Worm (Caenorhabditis elegans): ENCODE data around the gene dhrr-1.

Gene dhrr-1

ce11 chrIII:8944357-8944756, at the start of gene dhrr-1:
TSS of gene dhrr-1 (plus strand) at chrIII:8944657.
- TF ChIP-seq F13C5.2 (tag; optimal IDR thresholded peaks at IDR 0.05) (no peak), sea-1 (GFP tag; conservative IDR thresholded peaks at IDR 0.05) (no peak), aly-1 (tag; optimal IDR thresholded peaks at IDR 0.05) (no peak), ets-7 (tag; optimal IDR thresholded peaks at IDR 0.05) (no peak), hmg-4 (GFP tag; optimal IDR thresholded peaks at IDR 0.05) (no peak), B0310.2 (tag; optimal IDR thresholded peaks at IDR 0.05) (no peak), flt-1 (GFP tag; IDR thresholded peaks at IDR 0.05) (no peak), pes-1 (GFP tag; IDR thresholded peaks at IDR 0.05) (no peak), tra-4 (tag; optimal IDR thresholded peaks at IDR 0.05) (no peak), hmbx-1 (tag; optimal IDR thresholded peaks at IDR 0.05) (no peak), ama-1 (optimal IDR thresholded peaks at IDR 0.05) (no peak), scrt-1 (GFP tag; IDR thresholded peaks at IDR 0.05) (no peak), ceh-36 (tag; optimal IDR thresholded peaks at IDR 0.05) (no peak), hnd-1 (tag; optimal IDR thresholded peaks at IDR 0.05) (no peak), ceh-13 (GFP tag; optimal IDR thresholded peaks at IDR 0.05) (no peak), tbx-37 (GFP tag; conservative IDR thresholded peaks at IDR 0.05) (no peak), tbx-11 (GFP tag; IDR thresholded peaks at IDR 0.05) (no peak)

ce11 chrIII:8894782-8895181, 49.7 kb upstream of the dhrr-1 start, which contains the start of gene asna-1:
TSS of gene asna-1 (plus strand) at chrIII:8895082.
- TF ChIP-seq tbx-37 (GFP tag; conservative IDR thresholded peaks at IDR 0.05) = no peak
- no peak for TF ChIP-seq F13C5.2 (tag; optimal IDR thresholded peaks at IDR 0.05)
- no peak for TF ChIP-seq ceh-13 (GFP tag; optimal IDR thresholded peaks at IDR 0.05)
- no peak for TF ChIP-seq ceh-36 (tag; optimal IDR thresholded peaks at IDR 0.05)

- TF ChIP-seq ets-7 (tag; optimal IDR thresholded peaks at IDR 0.05) (no peak), tra-4 (tag; optimal IDR thresholded peaks at IDR 0.05) (no peak), pes-1 (GFP tag; IDR thresholded peaks at IDR 0.05) (no peak), hmg-4 (GFP tag; optimal IDR thresholded peaks at IDR 0.05) (no peak), hmbx-1 (tag; optimal IDR thresholded peaks at IDR 0.05) (no peak), ama-1 (optimal IDR thresholded peaks at IDR 0.05) (no peak), flt-1 (GFP tag; IDR thresholded peaks at IDR 0.05) (no peak), ceh-36 (tag; optimal IDR thresholded peaks at IDR 0.05) (no peak), B0310.2 (tag; optimal IDR thresholded peaks at IDR 0.05) (no peak), F13C5.2 (tag; optimal IDR thresholded peaks at IDR 0.05) (no peak), tbx-37 (GFP tag; conservative IDR thresholded peaks at IDR 0.05) (no peak)
Observed at ce11 chrIII:8899767-8900166, 44.7 kb upstream of the dhrr-1 start.

- TF ChIP-seq flt-1 (GFP tag; IDR thresholded peaks at IDR 0.05) = peak; percentile 65; the same call in 1 of the 2 replicates
- 0 out of 2 replicates have a peak, but pooled peaks have one; percentile 34 for TF ChIP-seq sea-1 (GFP tag; conservative IDR thresholded peaks at IDR 0.05)
- peak; percentile 66 for TF ChIP-seq pes-1 (GFP tag; IDR thresholded peaks at IDR 0.05)
- peak; percentile 19; the same call in 1 of the 2 replicates for TF ChIP-seq tbx-11 (GFP tag; IDR thresholded peaks at IDR 0.05)
Observed at ce11 chrIII:8901078-8901477, 43.4 kb upstream of the dhrr-1 start.

ce11 chrIII:8903263-8903662, 41.2 kb upstream of the dhrr-1 start:
- TF ChIP-seq tbx-37 (GFP tag; conservative IDR thresholded peaks at IDR 0.05) (no peak), scrt-1 (GFP tag; IDR thresholded peaks at IDR 0.05) (no peak), sea-1 (GFP tag; conservative IDR thresholded peaks at IDR 0.05) (no peak), tbx-11 (GFP tag; IDR thresholded peaks at IDR 0.05) (no peak), hmbx-1 (tag; optimal IDR thresholded peaks at IDR 0.05) (no peak), hnd-1 (tag; optimal IDR thresholded peaks at IDR 0.05) (no peak), pes-1 (GFP tag; IDR thresholded peaks at IDR 0.05) (no peak), ceh-36 (tag; optimal IDR thresholded peaks at IDR 0.05) (no peak), ama-1 (optimal IDR thresholded peaks at IDR 0.05) (no peak), B0310.2 (tag; optimal IDR thresholded peaks at IDR 0.05) (no peak), tra-4 (tag; optimal IDR thresholded peaks at IDR 0.05) (no peak)

- peak; percentile 77 for TF ChIP-seq F13C5.2 (tag; optimal IDR thresholded peaks at IDR 0.05)
- peak; percentile 36; the same call in 1 of the 2 replicates for TF ChIP-seq pes-1 (GFP tag; IDR thresholded peaks at IDR 0.05)
- TF ChIP-seq hnd-1 (tag; optimal IDR thresholded peaks at IDR 0.05) = no peak
- peak; percentile 70 for TF ChIP-seq hmg-4 (GFP tag; optimal IDR thresholded peaks at IDR 0.05)
Observed at ce11 chrIII:8904044-8904443, 40.4 kb upstream of the dhrr-1 start, which contains the start of gene lin-9. TSS of gene lin-9 (minus strand) at chrIII:8904131.

ce11 chrIII:8904914-8905665, 39.4 kb upstream of the dhrr-1 start, which contains the start of gene unc-32:
TSS of gene unc-32 (plus strand) at chrIII:8905615.
- no peak for TF ChIP-seq F13C5.2 (tag; optimal IDR thresholded peaks at IDR 0.05)
- TF ChIP-seq hmbx-1 (tag; optimal IDR thresholded peaks at IDR 0.05) = no peak
- TF ChIP-seq hnd-1 (tag; optimal IDR thresholded peaks at IDR 0.05) = no peak
- no peak for TF ChIP-seq tra-4 (tag; optimal IDR thresholded peaks at IDR 0.05)
- TF ChIP-seq B0310.2 (tag; optimal IDR thresholded peaks at IDR 0.05) = no peak
- TF ChIP-seq pes-1 (GFP tag; IDR thresholded peaks at IDR 0.05) = no peak
- no peak for TF ChIP-seq hmg-4 (GFP tag; optimal IDR thresholded peaks at IDR 0.05)
- TF ChIP-seq flt-1 (GFP tag; IDR thresholded peaks at IDR 0.05) = no peak
- no peak for TF ChIP-seq tbx-11 (GFP tag; IDR thresholded peaks at IDR 0.05)
- no peak for TF ChIP-seq ets-7 (tag; optimal IDR thresholded peaks at IDR 0.05)
- no peak for TF ChIP-seq ceh-36 (tag; optimal IDR thresholded peaks at IDR 0.05)
- no peak for TF ChIP-seq scrt-1 (GFP tag; IDR thresholded peaks at IDR 0.05)

ce11 chrIII:8910139-8910538, 34.3 kb upstream of the dhrr-1 start:
- TF ChIP-seq tbx-11 (GFP tag; IDR thresholded peaks at IDR 0.05) = no peak
- no peak for TF ChIP-seq tra-4 (tag; optimal IDR thresholded peaks at IDR 0.05)
- TF ChIP-seq F13C5.2 (tag; optimal IDR thresholded peaks at IDR 0.05) = no peak
- no peak for TF ChIP-seq tbx-37 (GFP tag; conservative IDR thresholded peaks at IDR 0.05)
- TF ChIP-seq ceh-13 (GFP tag; optimal IDR thresholded peaks at IDR 0.05) = no peak

All from whole organism, early embryonic.